Fruit fly (Drosophila melanogaster): ENCODE data around the gene Gmd.

Gmd gene

dm6 chr2L:4971329-4971798 is 5.5 kb downstream of the Gmd start, which contains the start of gene CG14043:
TSS of gene CG14043 (plus strand) at chr2L:4971702.
- no peak for TF ChIP-seq CG12299 (tag; optimal IDR thresholded peaks at IDR 0.05)
- TF ChIP-seq CG10565 (GFP tag; optimal IDR thresholded peaks at IDR 0.05), result no peak
- TF ChIP-seq CG8478 (optimal IDR thresholded peaks at IDR 0.05), result no peak
- TF ChIP-seq Ets65A (GFP tag), result peak; percentile 61
- no peak for TF ChIP-seq hth (optimal IDR thresholded peaks at IDR 0.05)
- no peak for TF ChIP-seq dan (GFP tag; IDR thresholded peaks at IDR 0.05)
- no peak for TF ChIP-seq Blimp-1 (GFP tag; optimal IDR thresholded peaks at IDR 0.05)
- TF ChIP-seq CG16815 (GFP tag; optimal IDR thresholded peaks at IDR 0.05), result no peak
- TF ChIP-seq kay (GFP tag; optimal IDR thresholded peaks at IDR 0.05), result no peak
- TF ChIP-seq HHEX (GFP tag; optimal IDR thresholded peaks at IDR 0.05), result no peak
- 0 out of 2 replicates have a peak, but pooled peaks have one; percentile 21 for TF ChIP-seq CG32532 (GFP tag; IDR thresholded peaks at IDR 0.05)
- TF ChIP-seq ftz-f1 (GFP tag; optimal IDR thresholded peaks at IDR 0.05), result peak; percentile 21
- TF ChIP-seq ap (GFP tag; IDR thresholded peaks at IDR 0.05), result no peak
- TF ChIP-seq Oaz (GFP tag; IDR thresholded peaks at IDR 0.05), result no peak
- TF ChIP-seq CG4730 (GFP tag; IDR thresholded peaks at IDR 0.05), result no peak
- no peak for TF ChIP-seq danr (GFP tag; IDR thresholded peaks at IDR 0.05)
- TF ChIP-seq D19A (tag; optimal IDR thresholded peaks at IDR 0.05), result no peak
- TF ChIP-seq da (GFP tag; optimal IDR thresholded peaks at IDR 0.05), result no peak
- TF ChIP-seq lbe (GFP tag; optimal IDR thresholded peaks at IDR 0.05), result no peak
- TF ChIP-seq CG11085 (GFP tag; IDR thresholded peaks at IDR 0.05), result no peak
- TF ChIP-seq cg (GFP tag; optimal IDR thresholded peaks at IDR 0.05), result no peak
- TF ChIP-seq CG6654 (GFP tag; optimal IDR thresholded peaks at IDR 0.05), result no peak
- no peak for TF ChIP-seq CG9609 (GFP tag; optimal IDR thresholded peaks at IDR 0.05)
- no peak for TF ChIP-seq ash1 (GFP tag; optimal IDR thresholded peaks at IDR 0.05)
- peak; percentile 78 for TF ChIP-seq CG3281 (GFP tag; optimal IDR thresholded peaks at IDR 0.05)
- no peak for TF ChIP-seq corto (GFP tag; optimal IDR thresholded peaks at IDR 0.05)
- TF ChIP-seq CG31441 (GFP tag; IDR thresholded peaks at IDR 0.05), result no peak
- TF ChIP-seq btn (GFP tag; optimal IDR thresholded peaks at IDR 0.05), result no peak
- TF ChIP-seq CG2875 (GFP tag; optimal IDR thresholded peaks at IDR 0.05), result no peak
- TF ChIP-seq emc (GFP tag; optimal IDR thresholded peaks at IDR 0.05), result no peak
- TF ChIP-seq sna (GFP tag; IDR thresholded peaks at IDR 0.05; ENCODE audit: partially characterized antibody), result no peak
- TF ChIP-seq CG15479 (GFP tag; optimal IDR thresholded peaks at IDR 0.05), result peak; percentile 2
- no peak for TF ChIP-seq CG4360 (GFP tag; IDR thresholded peaks at IDR 0.05)
- no peak for TF ChIP-seq fd3F (GFP tag; optimal IDR thresholded peaks at IDR 0.05)
- no peak for TF ChIP-seq CG10321 (GFP tag; IDR thresholded peaks at IDR 0.05)
- no peak for TF ChIP-seq CG8944 (GFP tag; optimal IDR thresholded peaks at IDR 0.05)
- TF ChIP-seq ab (GFP tag; optimal IDR thresholded peaks at IDR 0.05), result no peak
- TF ChIP-seq GATAe (GFP tag; conservative IDR thresholded peaks at IDR 0.05), result no peak
- no peak for TF ChIP-seq HLH3B (GFP tag; IDR thresholded peaks at IDR 0.05)
- no peak for TF ChIP-seq bowl (GFP tag; IDR thresholded peaks at IDR 0.05)
- TF ChIP-seq CG11456 (GFP tag; IDR thresholded peaks at IDR 0.05), result no peak
- TF ChIP-seq prd (optimal IDR thresholded peaks at IDR 0.05), result no peak
- peak; percentile 54; the same call in 2 of the 3 replicates for TF ChIP-seq prd (GFP tag; IDR thresholded peaks at IDR 0.05)
- no peak for TF ChIP-seq CG10147 (GFP tag; optimal IDR thresholded peaks at IDR 0.05)
- TF ChIP-seq ems (GFP tag; optimal IDR thresholded peaks at IDR 0.05), result no peak
- TF ChIP-seq vvl (GFP tag; IDR thresholded peaks at IDR 0.05), result no peak
- TF ChIP-seq CG14050 (GFP tag; IDR thresholded peaks at IDR 0.05), result no peak
- TF ChIP-seq CG32767 (GFP tag; IDR thresholded peaks at IDR 0.05), result no peak
- no peak for TF ChIP-seq mirr (GFP tag; optimal IDR thresholded peaks at IDR 0.05)
- no peak for TF ChIP-seq ssp (GFP tag; IDR thresholded peaks at IDR 0.05)
- TF ChIP-seq Doc3 (GFP tag; IDR thresholded peaks at IDR 0.05; ENCODE audit: partially characterized antibody), result no peak
- no peak for TF ChIP-seq Fer1 (GFP tag; optimal IDR thresholded peaks at IDR 0.05)
- no peak for TF ChIP-seq br (optimal IDR thresholded peaks at IDR 0.05)
- TF ChIP-seq Side (GFP tag; optimal IDR thresholded peaks at IDR 0.05), result no peak

All from whole organism, embryonic.